Worm (Caenorhabditis elegans) whole organism, midembryonic: ENCODE measurements around the gene Y66D12A.6.
A peak's percentile ranks its signal among the peaks of the same experiment; 100 is the strongest.
"Not testable (repeated sequence)": the region's sequence is repeated elsewhere in the genome, so short reads cannot be mapped to it uniquely, and the experiment has no call there.

Experiments used
- T22C8.4 ChIP-seq: fragments of 200-800 bp; sonication (Bioruptor generic); IDR thresholded peaks from 2 replicates; pipeline ENCODE4 v1.3.6; 2022; ENCODE audit warnings: missing genetic modification characterization, missing compliant biosample characterization
- cog-1 ChIP-seq: sonication (generic microtip); optimal IDR thresholded peaks from 2 replicates; lab custom pipeline; 2016; ENCODE audit warnings: missing genetic modification characterization, missing compliant biosample characterization
- flt-1 ChIP-seq: fragments of 200-800 bp; sonication (Bioruptor generic); IDR thresholded peaks from 2 replicates; pipeline ENCODE4 v1.3.6; 2022; ENCODE audit warnings: missing genetic modification characterization, missing compliant biosample characterization
- klf-2 ChIP-seq: fragments of 200-800 bp; sonication (Bioruptor generic); conservative IDR thresholded peaks from 2 replicates; pipeline ENCODE4 v1.3.6; 2022; ENCODE audit warnings: missing genetic modification reagents, missing genetic modification characterization, missing compliant biosample characterization
- med-1 ChIP-seq: sonication (generic microtip); optimal IDR thresholded peaks from 2 replicates; lab custom pipeline; 2017; ENCODE audit warnings: missing genetic modification characterization, mild to moderate bottlenecking, missing compliant biosample characterization, antibody characterized with exemption, missing genetic modification reagents; ENCODE audit not compliant: insufficient read depth
- ref-1 ChIP-seq: fragments of 200-800 bp; sonication (Bioruptor generic); conservative IDR thresholded peaks from 2 replicates; pipeline ENCODE4 v1.3.6; 2022; ENCODE audit warnings: missing genetic modification reagents, missing genetic modification characterization, missing compliant biosample characterization
- tab-1 ChIP-seq: fragments of 200-800 bp; sonication (Bioruptor generic); IDR thresholded peaks from 2 replicates; pipeline ENCODE4 v1.3.6; 2022; ENCODE audit warnings: missing genetic modification characterization, missing compliant biosample characterization
- ztf-23 ChIP-seq: fragments of 200-800 bp; sonication (Bioruptor generic); IDR thresholded peaks from 2 replicates; pipeline ENCODE4 v1.3.6; 2022; ENCODE audit warnings: missing genetic modification reagents, missing genetic modification characterization, missing compliant biosample characterization
- ztf-29 ChIP-seq: fragments of 200-800 bp; sonication (Bioruptor generic); IDR thresholded peaks from 2 replicates; pipeline ENCODE4 v1.3.6; 2022; ENCODE audit warnings: missing genetic modification reagents, missing genetic modification characterization, missing compliant biosample characterization

- not testable (repeated sequence) for TF ChIP-seq ztf-23 (GFP tag; lab: Robert Waterston, UW); flt-1 (GFP tag; lab: Robert Waterston, UW); ref-1; ztf-29 (GFP tag; lab: Robert Waterston, UW); cog-1 (tag; lab: Kevin White, UChicago); klf-2; tab-1 (GFP tag; lab: Robert Waterston, UW); med-1 (GFP tag; lab: Kevin White, UChicago)
- TF ChIP-seq T22C8.4 (GFP tag; lab: Robert Waterston, UW): peak; percentile 99
These were observed 33.1 kb upstream of the Y66D12A.6 start for ce11 chrIII:11614325-11614724.
